Fruit fly (Drosophila melanogaster) whole organism, embryonic: ENCODE data around the gene rumi.

Source experiments
- Asciz ChIP-seq: fragments of 200-800 bp; sonication (Bioruptor generic); optimal IDR thresholded peaks from 2 replicates; lab custom pipeline; 2017; ENCODE audit warnings: missing biosample characterization, mild to moderate bottlenecking, missing genetic modification characterization, missing genetic modification reagents
- Awh ChIP-seq: fragments of 200-800 bp; sonication (Bioruptor generic); IDR thresholded peaks from 2 replicates; pipeline ENCODE4, ENCODE4 v1.3.6; 2022; ENCODE audit warnings: missing biosample characterization, missing genetic modification characterization
- CG10321 ChIP-seq: fragments of 200-800 bp; sonication (Bioruptor generic); IDR thresholded peaks from 2 replicates; pipeline ENCODE4 v1.3.6; 2022; ENCODE audit warnings: missing biosample characterization, missing genetic modification characterization
- CG10431 ChIP-seq: fragments of 200-800 bp; sonication (Bioruptor generic); optimal IDR thresholded peaks from 3 replicates; lab custom pipeline; 2018; ENCODE audit warnings: missing biosample characterization, mild to moderate bottlenecking, missing genetic modification characterization
- CG14667 ChIP-seq: fragments of 200-800 bp; sonication (Bioruptor generic); IDR thresholded peaks from 2 replicates; pipeline ENCODE4 v1.3.6; 2022; ENCODE audit warnings: missing biosample characterization, missing genetic modification characterization
- CG15479 ChIP-seq: fragments of 200-800 bp; sonication (Bioruptor generic); optimal IDR thresholded peaks from 3 replicates; lab custom pipeline; 2019; ENCODE audit warnings: missing biosample characterization, mild to moderate bottlenecking, missing genetic modification characterization, moderate library complexity
- CG17328 ChIP-seq: fragments of 200-800 bp; sonication (Bioruptor generic); IDR thresholded peaks from 2 replicates; pipeline ENCODE4 v1.3.6; 2022; ENCODE audit warnings: missing biosample characterization, missing genetic modification characterization
- CG17359 ChIP-seq: fragments of 200-800 bp; sonication (Bioruptor generic); optimal IDR thresholded peaks from 3 replicates; lab custom pipeline; 2018; ENCODE audit warnings: missing biosample characterization, mild to moderate bottlenecking, missing genetic modification characterization, moderate library complexity
- CG17568 ChIP-seq: fragments of 200-800 bp; sonication (Bioruptor generic); optimal IDR thresholded peaks from 2 replicates; lab custom pipeline; 2018; ENCODE audit warnings: missing biosample characterization, mild to moderate bottlenecking, missing genetic modification characterization, moderate library complexity
- CG17802 ChIP-seq: fragments of 200-800 bp; sonication (Bioruptor generic); optimal IDR thresholded peaks from 2 replicates; lab custom pipeline; 2018; ENCODE audit warnings: missing biosample characterization, mild to moderate bottlenecking, missing genetic modification characterization, moderate library complexity
- CG18262 ChIP-seq: fragments of 200-800 bp; optimal IDR thresholded peaks from 3 replicates; lab custom pipeline; 2019; ENCODE audit warnings: missing biosample characterization, mild to moderate bottlenecking, missing genetic modification characterization, moderate library complexity
- CG2889 ChIP-seq: fragments of 200-800 bp; sonication (Bioruptor generic); IDR thresholded peaks from 3 replicates; pipeline ENCODE4 v1.3.6; 2022; ENCODE audit warnings: missing biosample characterization, missing genetic modification characterization
- CG30020 ChIP-seq: fragments of 200-800 bp; optimal IDR thresholded peaks from 2 replicates; lab custom pipeline; 2019; ENCODE audit warnings: missing biosample characterization, mild to moderate bottlenecking, missing genetic modification characterization, moderate library complexity
- CG30431 ChIP-seq: fragments of 200-800 bp; sonication (Bioruptor generic); optimal IDR thresholded peaks from 2 replicates; lab custom pipeline; 2017; ENCODE audit warnings: missing biosample characterization, missing genetic modification characterization
- CG3407 ChIP-seq: fragments of 200-800 bp; sonication (Bioruptor generic); optimal IDR thresholded peaks from 2 replicates; lab custom pipeline; 2018; ENCODE audit warnings: missing biosample characterization, mild to moderate bottlenecking, missing genetic modification characterization
- CG6683 ChIP-seq: fragments of 200-800 bp; sonication (Bioruptor generic); optimal IDR thresholded peaks from 2 replicates; lab custom pipeline; 2017; ENCODE audit warnings: missing biosample characterization, mild to moderate bottlenecking, missing genetic modification characterization, missing genetic modification reagents
- CG7963 ChIP-seq: fragments of 200-800 bp; sonication (Bioruptor generic); IDR thresholded peaks from 3 replicates; pipeline ENCODE4 v1.3.6; 2022; ENCODE audit warnings: missing biosample characterization, missing genetic modification characterization; ENCODE audit not compliant: partially characterized antibody
- Dip3 ChIP-seq: fragments of 200-800 bp; sonication (Bioruptor generic); optimal IDR thresholded peaks from 3 replicates; lab custom pipeline; 2016; ENCODE audit warnings: missing biosample characterization, missing genetic modification characterization
- Elba2 ChIP-seq: fragments of 200-800 bp; sonication (Bioruptor generic); optimal IDR thresholded peaks from 3 replicates; lab custom pipeline; 2016; ENCODE audit warnings: missing biosample characterization, missing genetic modification characterization
- Max ChIP-seq: fragments of 200-800 bp; sonication (Bioruptor generic); optimal IDR thresholded peaks from 2 replicates; lab custom pipeline; 2016; ENCODE audit warnings: missing biosample characterization, mild to moderate bottlenecking, missing genetic modification characterization
- Oaz ChIP-seq: fragments of 200-800 bp; sonication (Bioruptor generic); IDR thresholded peaks from 2 replicates; pipeline ENCODE4 v1.3.6; 2022; ENCODE audit warnings: missing biosample characterization, missing genetic modification characterization
- Opbp ChIP-seq: fragments of 200-800 bp; sonication (Bioruptor generic); IDR thresholded peaks from 3 replicates; pipeline ENCODE4 v1.3.6; 2022; ENCODE audit warnings: missing biosample characterization, missing genetic modification characterization; ENCODE audit not compliant: partially characterized antibody
- Rfx ChIP-seq: fragments of 200-800 bp; sonication (Bioruptor generic); IDR thresholded peaks from 2 replicates; pipeline ENCODE4 v1.3.6; 2022; ENCODE audit warnings: missing biosample characterization, missing genetic modification characterization
- Six4 ChIP-seq: fragments of 200-800 bp; sonication (Bioruptor generic); optimal IDR thresholded peaks from 2 replicates; lab custom pipeline; 2016; ENCODE audit warnings: missing biosample characterization, missing genetic modification characterization
- Sox102F ChIP-seq: fragments of 200-800 bp; sonication (Bioruptor generic); optimal IDR thresholded peaks from 2 replicates; lab custom pipeline; 2018; ENCODE audit warnings: missing biosample characterization, mild to moderate bottlenecking, missing genetic modification characterization, moderate library complexity
- Trl ChIP-seq, 3 experiments: fragments of >200 bp in 2 of 3; fragments of 200-800 bp in 1 of 3; sonication (Bioruptor generic) in 1 of 3; optimal IDR thresholded peaks; 2 replicates in 1 of 3; 3 replicates in 2 of 3; lab custom pipeline; 2016 to 2017; ENCODE audit warnings: missing biosample characterization in 1 of 3, missing genetic modification characterization in 1 of 3
- Vsx1 ChIP-seq: fragments of 200-800 bp; sonication (Bioruptor generic); optimal IDR thresholded peaks from 2 replicates; lab custom pipeline; 2017; ENCODE audit warnings: missing biosample characterization, mild to moderate bottlenecking, missing genetic modification characterization, missing genetic modification reagents
- btn ChIP-seq: fragments of 200-800 bp; sonication (Bioruptor generic); optimal IDR thresholded peaks from 2 replicates; lab custom pipeline; 2016; ENCODE audit warnings: missing biosample characterization, missing genetic modification characterization
- chinmo ChIP-seq: fragments of 200-800 bp; sonication (Bioruptor generic); IDR thresholded peaks from 4 replicates; pipeline ENCODE4 v1.3.6; 2022; ENCODE audit warnings: missing biosample characterization, missing genetic modification characterization; ENCODE audit not compliant: partially characterized antibody
- esg ChIP-seq: fragments of 200-800 bp; sonication (Bioruptor generic); conservative IDR thresholded peaks from 2 replicates; pipeline ENCODE4 v1.3.6; 2022; ENCODE audit warnings: missing biosample characterization, missing genetic modification characterization
- ewg ChIP-seq: fragments of 200-800 bp; sonication (Bioruptor generic); optimal IDR thresholded peaks from 3 replicates; lab custom pipeline; 2017; ENCODE audit warnings: mild to moderate bottlenecking, missing biosample characterization, missing genetic modification reagents, missing genetic modification characterization
- fd102C ChIP-seq: fragments of 200-800 bp; sonication (Bioruptor generic); optimal IDR thresholded peaks from 2 replicates; lab custom pipeline; 2018; ENCODE audit warnings: missing biosample characterization, mild to moderate bottlenecking, missing genetic modification characterization, moderate library complexity
- gem ChIP-seq: fragments of 200-800 bp; sonication (Bioruptor generic); optimal IDR thresholded peaks from 2 replicates; lab custom pipeline; 2019; ENCODE audit warnings: missing biosample characterization, mild to moderate bottlenecking, missing genetic modification characterization, moderate library complexity
- grau ChIP-seq: fragments of 200-800 bp; optimal IDR thresholded peaks from 3 replicates; lab custom pipeline; 2019; ENCODE audit warnings: missing biosample characterization, mild to moderate bottlenecking, missing genetic modification characterization, moderate library complexity
- gsb ChIP-seq: fragments of 200-800 bp; sonication (Bioruptor generic); IDR thresholded peaks from 2 replicates; pipeline ENCODE4 v1.3.6; 2022; ENCODE audit warnings: missing biosample characterization, missing genetic modification characterization
- h ChIP-seq: fragments of >200 bp; optimal IDR thresholded peaks from 2 replicates; lab custom pipeline; 2017
- insv ChIP-seq, 2 experiments: fragments of 200-800 bp; sonication (Bioruptor generic); optimal IDR thresholded peaks; 3 replicates each; lab custom pipeline; 2016 to 2018; ENCODE audit warnings: missing biosample characterization in 2 of 2, missing genetic modification characterization in 2 of 2
- jing ChIP-seq: fragments of 200-800 bp; sonication (Bioruptor generic); optimal IDR thresholded peaks from 2 replicates; lab custom pipeline; 2018; ENCODE audit warnings: missing biosample characterization, mild to moderate bottlenecking, missing genetic modification characterization
- nmo ChIP-seq: fragments of 200-800 bp; sonication (Bioruptor generic); optimal IDR thresholded peaks from 2 replicates; lab custom pipeline; 2018; ENCODE audit warnings: missing biosample characterization, mild to moderate bottlenecking, missing genetic modification characterization, moderate library complexity
- prd ChIP-seq, 3 experiments: fragments of >200 bp in 2 of 3; fragments of 200-800 bp in 1 of 3; sonication (Bioruptor generic) in 1 of 3; optimal IDR thresholded peaks in 2 of 3; IDR thresholded peaks in 1 of 3; 2 replicates in 2 of 3; 3 replicates in 1 of 3; pipeline versions ENCODE4 v1.3.6 to Lab custom; 2017 to 2022; ENCODE audit warnings: missing biosample characterization in 1 of 3, missing genetic modification characterization in 1 of 3
- ranshi ChIP-seq: fragments of 200-800 bp; sonication (Bioruptor generic); IDR thresholded peaks from 2 replicates; pipeline ENCODE4 v1.3.6; 2022; ENCODE audit warnings: missing biosample characterization, missing genetic modification characterization
- repo ChIP-seq: fragments of 200-800 bp; sonication (Bioruptor generic); optimal IDR thresholded peaks from 2 replicates; lab custom pipeline; 2016; ENCODE audit warnings: missing biosample characterization, missing genetic modification characterization
- salm ChIP-seq: fragments of 200-800 bp; sonication (Bioruptor generic); optimal IDR thresholded peaks from 2 replicates; lab custom pipeline; 2018; ENCODE audit warnings: missing biosample characterization, mild to moderate bottlenecking, missing genetic modification characterization
- sug ChIP-seq: fragments of 200-800 bp; optimal IDR thresholded peaks from 2 replicates; lab custom pipeline; 2019; ENCODE audit warnings: missing biosample characterization, mild to moderate bottlenecking, missing genetic modification characterization, moderate library complexity
- trem ChIP-seq: fragments of 200-800 bp; optimal IDR thresholded peaks from 3 replicates; lab custom pipeline; 2019; ENCODE audit warnings: missing biosample characterization, mild to moderate bottlenecking, missing genetic modification characterization, moderate library complexity
- tx ChIP-seq: fragments of 200-800 bp; sonication (Bioruptor generic); optimal IDR thresholded peaks from 2 replicates; lab custom pipeline; 2016; ENCODE audit warnings: missing biosample characterization, missing genetic modification characterization
- usp ChIP-seq: fragments of >200 bp; optimal IDR thresholded peaks from 2 replicates; lab custom pipeline; 2017; ENCODE audit warnings: missing biosample characterization, missing genetic modification characterization
- wek ChIP-seq: fragments of 200-800 bp; sonication (Bioruptor generic); optimal IDR thresholded peaks from 3 replicates; lab custom pipeline; 2018; ENCODE audit warnings: missing biosample characterization, mild to moderate bottlenecking, missing genetic modification characterization, moderate library complexity

rumi gene

DNA sequence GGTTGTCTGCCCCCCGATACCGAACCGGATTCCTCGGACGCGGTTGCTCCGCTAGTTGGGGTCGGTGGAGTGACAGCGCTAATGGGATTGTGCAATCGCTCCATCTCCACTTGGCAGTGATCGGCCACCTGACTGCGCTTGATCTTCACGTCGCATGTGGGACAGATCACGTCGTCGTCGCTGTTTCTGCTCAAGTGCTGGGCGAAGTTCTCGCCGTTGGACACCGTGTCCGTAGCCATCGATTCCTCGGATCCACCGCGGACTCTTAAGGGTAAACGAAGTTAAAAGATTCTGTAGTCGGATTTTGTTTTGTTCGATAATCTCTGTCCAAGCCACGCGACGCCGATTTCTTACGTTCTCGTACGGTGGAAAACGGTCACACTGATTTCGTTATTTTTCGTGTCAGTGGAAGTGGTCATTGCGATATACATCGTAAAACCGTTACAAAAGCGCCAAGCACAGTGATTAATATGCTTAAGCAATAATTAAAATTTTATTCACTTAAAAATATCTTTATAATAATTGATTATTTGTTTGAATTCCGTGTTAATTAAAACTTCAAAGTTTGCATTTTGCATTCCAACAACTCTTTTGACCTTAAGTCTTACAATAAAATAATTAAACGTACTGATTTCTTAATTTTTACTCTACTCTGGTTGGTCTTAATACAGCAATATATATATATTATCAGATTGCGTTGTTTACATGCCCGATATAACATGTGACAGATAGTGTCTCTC is 24.2 kb downstream of the rumi start, which contains the start of gene RNF220 (continued):
- TF ChIP-seq usp (GFP tag; lab: Kevin White, UChicago) = no peak
- no peak for TF ChIP-seq CG17359 (tag; lab: Kevin White, UChicago)
- no peak for TF ChIP-seq CG17328 (GFP tag; lab: Robert Waterston, UW)
- no peak for TF ChIP-seq salm
- no peak for TF ChIP-seq repo (GFP tag; lab: Kevin White, UChicago)
- TF ChIP-seq Awh = no peak
- no peak for TF ChIP-seq CG10321
- TF ChIP-seq Asciz (GFP tag; lab: Kevin White, UChicago) = no peak
- no peak for TF ChIP-seq CG3407 (GFP tag; lab: Kevin White, UChicago)
- peak; percentile 6 for TF ChIP-seq CG30020 (tag; lab: Kevin White, UChicago)
- no peak for TF ChIP-seq Oaz
- no peak for TF ChIP-seq tx
- no peak for TF ChIP-seq CG15479
- no peak for TF ChIP-seq esg
- no peak for TF ChIP-seq Elba2 (GFP tag; lab: Kevin White, UChicago)
- peak; percentile 76 for TF ChIP-seq Opbp (GFP tag; lab: Robert Waterston, UW)
- TF ChIP-seq CG17568 (GFP tag; lab: Kevin White, UChicago) = no peak
- TF ChIP-seq Dip3 (GFP tag; lab: Kevin White, UChicago) = no peak
- TF ChIP-seq Sox102F (GFP tag; lab: Kevin White, UChicago) = peak; percentile 5
- peak; percentile 45 for TF ChIP-seq nmo (GFP tag; lab: Kevin White, UChicago)
- TF ChIP-seq h (lab: Kevin White, UChicago) = no peak
- no peak for TF ChIP-seq CG2889 (GFP tag; lab: Robert Waterston, UW)
- TF ChIP-seq CG30431 = no peak
- peak; percentile 49 for TF ChIP-seq gem (tag; lab: Kevin White, UChicago)
- TF ChIP-seq CG14667 (GFP tag; lab: Robert Waterston, UW) = 0 out of 2 replicates have a peak, but pooled peaks have one; percentile 8
- no peak for TF ChIP-seq btn (GFP tag; lab: Kevin White, UChicago)
- no peak for TF ChIP-seq sug (tag; lab: Kevin White, UChicago)
- no peak for TF ChIP-seq Max
- no peak for TF ChIP-seq wek (GFP tag; lab: Kevin White, UChicago)
- peak; percentile 30 for TF ChIP-seq CG18262
- no peak for TF ChIP-seq fd102C
- TF ChIP-seq Six4 (GFP tag; lab: Kevin White, UChicago) = no peak
- no peak for TF ChIP-seq jing (GFP tag; lab: Kevin White, UChicago)
- TF ChIP-seq CG7963 (GFP tag; lab: Robert Waterston, UW) = peak; percentile 61; the same call in 2 of the 3 replicates
- no peak for TF ChIP-seq insv (GFP tag; optimal IDR thresholded peaks at IDR 0.05; lab: Kevin White, UChicago)
- TF ChIP-seq trem (tag; lab: Kevin White, UChicago) = peak; percentile 8
- peak; percentile 16; the same call in 1 of the 4 replicates for TF ChIP-seq chinmo
- TF ChIP-seq CG10431 (GFP tag; lab: Kevin White, UChicago) = no peak
- no peak for TF ChIP-seq ranshi (GFP tag; lab: Robert Waterston, UW)
- TF ChIP-seq gsb (GFP tag; lab: Robert Waterston, UW) = no peak
- TF ChIP-seq CG17802 = no peak
- TF ChIP-seq grau = peak; percentile 33
- TF ChIP-seq CG6683 (GFP tag; lab: Kevin White, UChicago) = no peak
- TF ChIP-seq ewg (GFP tag; lab: Kevin White, UChicago) = no peak
- TF ChIP-seq prd (optimal IDR thresholded peaks at IDR 0.05; lab: Kevin White, UChicago) = no peak
- peak; percentile 7; the same call in 1 of the 3 replicates for TF ChIP-seq prd (GFP tag; IDR thresholded peaks at IDR 0.05; lab: Robert Waterston, UW)
- no peak for TF ChIP-seq Vsx1 (GFP tag; lab: Kevin White, UChicago)
- TF ChIP-seq Trl (optimal IDR thresholded peaks at IDR 0.05; lab: Kevin White, UChicago) = no peak
- TF ChIP-seq Trl (GFP tag; optimal IDR thresholded peaks at IDR 0.05; lab: Kevin White, UChicago) = no peak
- peak; percentile 38; the same call in 1 of the 2 replicates for TF ChIP-seq Rfx (GFP tag; lab: Robert Waterston, UW)
